Fruit fly (Drosophila melanogaster) whole organism, prepupa: Measurements from ENCODE around the gene Nt5b.

ENCODE experiments used
- Blimp-1 ChIP-seq: fragments of 200-800 bp; sonication (Bioruptor generic); optimal IDR thresholded peaks from 3 replicates; lab custom pipeline; 2017; ENCODE audit warnings: missing biosample characterization, missing genetic modification characterization, mild to moderate bottlenecking, moderate library complexity, missing genetic modification reagents
- CG10669 ChIP-seq: fragments of 200-800 bp; sonication (Bioruptor generic); optimal IDR thresholded peaks from 3 replicates; lab custom pipeline; 2018; ENCODE audit warnings: missing biosample characterization, mild to moderate bottlenecking, missing genetic modification characterization, moderate library complexity
- CG11294 ChIP-seq: fragments of 200-800 bp; sonication (Bioruptor generic); IDR thresholded peaks from 2 replicates; pipeline ENCODE4 v1.3.6; 2022; ENCODE audit warnings: missing biosample characterization, missing genetic modification characterization
- CG15336 ChIP-seq: fragments of 200-800 bp; sonication (Bioruptor generic); IDR thresholded peaks from 2 replicates; pipeline ENCODE4 v1.3.6; 2022; ENCODE audit warnings: missing biosample characterization, missing genetic modification characterization
- CG1621 ChIP-seq: fragments of 200-800 bp; sonication (Bioruptor generic); optimal IDR thresholded peaks from 3 replicates; lab custom pipeline; 2018; ENCODE audit warnings: missing biosample characterization, mild to moderate bottlenecking, missing genetic modification characterization
- CG16779 ChIP-seq: fragments of 200-800 bp; sonication (Bioruptor generic); optimal IDR thresholded peaks from 3 replicates; lab custom pipeline; 2017; ENCODE audit warnings: missing biosample characterization, mild to moderate bottlenecking, missing genetic modification characterization
- CG3032 ChIP-seq: fragments of 200-800 bp; optimal IDR thresholded peaks from 2 replicates; lab custom pipeline; 2019; ENCODE audit warnings: missing biosample characterization, mild to moderate bottlenecking, missing genetic modification characterization, moderate library complexity
- CG31627 ChIP-seq: fragments of 200-800 bp; sonication (Bioruptor generic); optimal IDR thresholded peaks from 3 replicates; lab custom pipeline; 2016; ENCODE audit warnings: missing biosample characterization, missing genetic modification characterization
- CG32006 ChIP-seq: fragments of 200-800 bp; sonication (Bioruptor generic); optimal IDR thresholded peaks from 3 replicates; lab custom pipeline; 2017; ENCODE audit warnings: missing biosample characterization, mild to moderate bottlenecking, missing genetic modification characterization
- CG34406 ChIP-seq: fragments of 200-800 bp; sonication (Bioruptor generic); optimal IDR thresholded peaks from 3 replicates; lab custom pipeline; 2016; ENCODE audit warnings: missing biosample characterization, missing genetic modification characterization
- CG3919 ChIP-seq: fragments of 200-800 bp; sonication (Bioruptor generic); optimal IDR thresholded peaks from 3 replicates; lab custom pipeline; 2016; ENCODE audit warnings: missing biosample characterization, missing genetic modification characterization
- CG4318 ChIP-seq: fragments of 200-800 bp; sonication (Bioruptor generic); optimal IDR thresholded peaks from 3 replicates; lab custom pipeline; 2017; ENCODE audit warnings: missing biosample characterization, mild to moderate bottlenecking, missing genetic modification characterization
- CG6163 ChIP-seq: fragments of 200-800 bp; sonication (Bioruptor generic); IDR thresholded peaks from 3 replicates; pipeline ENCODE4 v1.3.6; 2022; ENCODE audit warnings: missing biosample characterization, missing genetic modification characterization
- CG6276 ChIP-seq: fragments of 200-800 bp; sonication (Bioruptor generic); optimal IDR thresholded peaks from 2 replicates; lab custom pipeline; 2017; ENCODE audit warnings: missing biosample characterization, mild to moderate bottlenecking, missing genetic modification characterization
- CG6808 ChIP-seq: fragments of 200-800 bp; sonication (Bioruptor generic); optimal IDR thresholded peaks from 3 replicates; lab custom pipeline; 2017; ENCODE audit warnings: missing biosample characterization, missing genetic modification characterization, mild to moderate bottlenecking, moderate library complexity, missing genetic modification reagents
- CG6854 ChIP-seq: fragments of 200-800 bp; sonication (Bioruptor generic); optimal IDR thresholded peaks from 2 replicates; lab custom pipeline; 2017; ENCODE audit warnings: missing biosample characterization, mild to moderate bottlenecking, missing genetic modification characterization
- CG7368 ChIP-seq: fragments of 200-800 bp; sonication (Bioruptor generic); optimal IDR thresholded peaks from 3 replicates; lab custom pipeline; 2016; ENCODE audit warnings: missing biosample characterization, missing genetic modification characterization
- CG8119 ChIP-seq: fragments of 200-800 bp; sonication (Bioruptor generic); IDR thresholded peaks from 3 replicates; pipeline ENCODE4 v1.3.6; 2022; ENCODE audit warnings: missing biosample characterization, missing genetic modification characterization
- CG8632 ChIP-seq: fragments of 200-800 bp; sonication (Bioruptor generic); optimal IDR thresholded peaks from 3 replicates; lab custom pipeline; 2016; ENCODE audit warnings: missing biosample characterization, missing genetic modification characterization
- CG9139 ChIP-seq: fragments of 200-800 bp; sonication (Bioruptor generic); optimal IDR thresholded peaks from 3 replicates; lab custom pipeline; 2017; ENCODE audit warnings: missing biosample characterization, mild to moderate bottlenecking, missing genetic modification characterization
- Eip75B ChIP-seq: fragments of 200-800 bp; sonication (Bioruptor generic); optimal IDR thresholded peaks from 3 replicates; lab custom pipeline; 2016; ENCODE audit warnings: missing biosample characterization, missing genetic modification characterization
- Eip78C ChIP-seq: fragments of 200-800 bp; sonication (Bioruptor generic); peaks from one replicate; lab custom pipeline; 2016; ENCODE audit warnings: missing biosample characterization, missing genetic modification characterization
- Eip93F ChIP-seq: fragments of 200-800 bp; sonication (Bioruptor generic); optimal IDR thresholded peaks from 2 replicates; lab custom pipeline; 2016; ENCODE audit warnings: missing biosample characterization, mild to moderate bottlenecking, missing genetic modification characterization
- Ets96B ChIP-seq: fragments of 200-800 bp; optimal IDR thresholded peaks from 2 replicates; lab custom pipeline; 2019; ENCODE audit warnings: missing biosample characterization, mild to moderate bottlenecking, missing genetic modification characterization, moderate library complexity
- Hr39 ChIP-seq: fragments of 200-800 bp; sonication (Bioruptor generic); optimal IDR thresholded peaks from 2 replicates; lab custom pipeline; 2016; ENCODE audit warnings: missing biosample characterization, missing genetic modification characterization
- Hr4 ChIP-seq: fragments of 200-800 bp; sonication (Bioruptor generic); optimal IDR thresholded peaks from 3 replicates; lab custom pipeline; 2016; ENCODE audit warnings: missing biosample characterization, missing genetic modification characterization
- Lpt ChIP-seq: fragments of 200-800 bp; sonication (Bioruptor generic); optimal IDR thresholded peaks from 3 replicates; lab custom pipeline; 2016; ENCODE audit warnings: missing biosample characterization, missing genetic modification characterization
- Smox ChIP-seq: fragments of 200-800 bp; sonication (Bioruptor generic); optimal IDR thresholded peaks from 3 replicates; lab custom pipeline; 2016; ENCODE audit warnings: missing biosample characterization, missing genetic modification characterization
- Sox14 ChIP-seq: fragments of 200-800 bp; sonication (Bioruptor generic); optimal IDR thresholded peaks from 3 replicates; lab custom pipeline; 2016; ENCODE audit warnings: missing biosample characterization, missing genetic modification characterization
- achi ChIP-seq: fragments of 200-800 bp; sonication (Bioruptor generic); optimal IDR thresholded peaks from 3 replicates; lab custom pipeline; 2016; ENCODE audit warnings: missing biosample characterization, missing genetic modification characterization
- acj6 ChIP-seq: fragments of 200-800 bp; sonication (Bioruptor generic); optimal IDR thresholded peaks from 3 replicates; lab custom pipeline; 2016; ENCODE audit warnings: missing biosample characterization, missing genetic modification characterization
- cyc ChIP-seq: fragments of 200-800 bp; sonication (Bioruptor generic); optimal IDR thresholded peaks from 3 replicates; lab custom pipeline; 2016; ENCODE audit warnings: missing biosample characterization, missing genetic modification characterization
- dac ChIP-seq: fragments of 200-800 bp; sonication (Bioruptor generic); optimal IDR thresholded peaks from 2 replicates; lab custom pipeline; 2017; ENCODE audit warnings: missing biosample characterization, mild to moderate bottlenecking, missing genetic modification characterization
- dsx ChIP-seq: fragments of 200-800 bp; optimal IDR thresholded peaks from 3 replicates; lab custom pipeline; 2019; ENCODE audit warnings: missing biosample characterization, mild to moderate bottlenecking, missing genetic modification characterization, moderate library complexity; ENCODE audit not compliant: poor library complexity, severe bottlenecking
- eg ChIP-seq: fragments of 200-800 bp; sonication (Bioruptor generic); IDR thresholded peaks from 3 replicates; pipeline ENCODE4 v1.3.6; 2022; ENCODE audit warnings: missing biosample characterization, missing genetic modification characterization
- esn ChIP-seq: fragments of 200-800 bp; sonication (Bioruptor generic); optimal IDR thresholded peaks from 2 replicates; lab custom pipeline; 2016; ENCODE audit warnings: missing biosample characterization, mild to moderate bottlenecking, missing genetic modification characterization, moderate library complexity
- fd85E ChIP-seq: fragments of 200-800 bp; sonication (Bioruptor generic); optimal IDR thresholded peaks from 3 replicates; lab custom pipeline; 2016; ENCODE audit warnings: missing biosample characterization, missing genetic modification characterization
- fkh ChIP-seq: fragments of 200-800 bp; sonication (Bioruptor generic); optimal IDR thresholded peaks from 3 replicates; lab custom pipeline; 2017; ENCODE audit warnings: missing biosample characterization, mild to moderate bottlenecking, missing genetic modification characterization, moderate library complexity
- salr ChIP-seq, 2 experiments: fragments of 200-800 bp; sonication (Bioruptor generic); optimal IDR thresholded peaks; 3 replicates each; lab custom pipeline; 2016 to 2018; ENCODE audit warnings: missing biosample characterization in 2 of 2, missing genetic modification characterization in 2 of 2, mild to moderate bottlenecking in 1 of 2
- spab ChIP-seq: fragments of 200-800 bp; sonication (Bioruptor generic); optimal IDR thresholded peaks from 2 replicates; lab custom pipeline; 2017; ENCODE audit warnings: missing biosample characterization, mild to moderate bottlenecking, missing genetic modification characterization, missing genetic modification reagents
- ss ChIP-seq, 2 experiments: fragments of 200-800 bp; sonication (Bioruptor generic); optimal IDR thresholded peaks; 2 replicates in 1 of 2; 3 replicates in 1 of 2; lab custom pipeline; 2017 to 2018; ENCODE audit warnings: mild to moderate bottlenecking in 2 of 2, missing biosample characterization in 2 of 2, missing genetic modification characterization in 2 of 2, moderate library complexity in 1 of 2
- svp ChIP-seq: fragments of 200-800 bp; sonication (Bioruptor generic); peaks from one replicate; lab custom pipeline; 2016; ENCODE audit warnings: missing biosample characterization, missing genetic modification characterization
- topi ChIP-seq: fragments of 200-800 bp; sonication (Bioruptor generic); optimal IDR thresholded peaks from 3 replicates; lab custom pipeline; 2016; ENCODE audit warnings: missing biosample characterization, missing genetic modification characterization
- vri ChIP-seq: fragments of 200-800 bp; sonication (Bioruptor generic); optimal IDR thresholded peaks from 3 replicates; lab custom pipeline; 2016; ENCODE audit warnings: missing biosample characterization, mild to moderate bottlenecking, missing genetic modification characterization

The Nt5b gene

DNA sequence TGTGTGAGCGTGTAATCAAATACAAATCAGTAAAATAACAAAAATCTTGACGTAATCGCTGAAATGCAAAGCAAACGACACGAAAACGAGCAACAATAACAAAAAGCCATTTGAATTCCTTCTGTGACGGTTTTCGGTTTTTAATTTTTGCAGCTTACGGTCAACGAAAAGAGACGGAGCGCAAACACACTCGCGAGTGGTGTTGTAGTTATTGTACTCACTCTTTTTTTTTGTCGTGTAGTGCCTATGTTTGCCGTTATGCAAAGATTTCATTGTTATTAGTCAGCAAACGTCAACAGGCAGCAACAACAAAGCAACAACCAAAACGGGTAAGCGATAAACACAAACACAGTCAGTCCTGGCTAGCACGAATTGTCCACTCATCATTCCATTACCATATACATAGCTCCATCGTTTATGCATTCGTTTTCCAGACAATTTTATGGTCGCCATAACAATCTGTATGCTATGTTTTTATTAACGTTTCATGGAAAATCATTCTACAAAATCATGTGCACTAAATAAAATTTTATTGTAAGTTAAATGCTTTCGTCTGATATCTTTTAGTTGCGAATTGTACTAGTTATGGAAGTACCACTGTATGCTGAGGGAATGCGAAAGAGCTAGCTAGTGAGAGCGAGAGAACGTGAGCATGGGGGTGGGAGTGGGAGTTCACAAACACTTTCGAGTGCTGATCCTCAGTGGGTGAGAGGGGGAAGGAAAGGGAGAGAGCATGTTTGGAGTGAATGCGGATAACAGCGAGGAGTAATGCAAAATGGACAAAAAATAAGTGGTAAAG lies 42.9 kb downstream of the Nt5b start (continued):
- TF ChIP-seq CG34406: peak; percentile 18
- TF ChIP-seq CG32006 (GFP tag; lab: Kevin White, UChicago): peak; percentile 73
- peak; percentile 67 for TF ChIP-seq esn (GFP tag; lab: Kevin White, UChicago)
- peak; percentile 67 for TF ChIP-seq fkh (GFP tag; lab: Kevin White, UChicago)
- peak; percentile 67 for TF ChIP-seq cyc (GFP tag; lab: Kevin White, UChicago)
- TF ChIP-seq CG10669: peak; percentile 66
- TF ChIP-seq achi (GFP tag; lab: Kevin White, UChicago): peak; percentile 53
- TF ChIP-seq CG15336 (GFP tag; lab: Robert Waterston, UW): peak; percentile 90
- peak; percentile 75 for TF ChIP-seq CG31627
- TF ChIP-seq Eip78C: peak; percentile 93

DNA sequence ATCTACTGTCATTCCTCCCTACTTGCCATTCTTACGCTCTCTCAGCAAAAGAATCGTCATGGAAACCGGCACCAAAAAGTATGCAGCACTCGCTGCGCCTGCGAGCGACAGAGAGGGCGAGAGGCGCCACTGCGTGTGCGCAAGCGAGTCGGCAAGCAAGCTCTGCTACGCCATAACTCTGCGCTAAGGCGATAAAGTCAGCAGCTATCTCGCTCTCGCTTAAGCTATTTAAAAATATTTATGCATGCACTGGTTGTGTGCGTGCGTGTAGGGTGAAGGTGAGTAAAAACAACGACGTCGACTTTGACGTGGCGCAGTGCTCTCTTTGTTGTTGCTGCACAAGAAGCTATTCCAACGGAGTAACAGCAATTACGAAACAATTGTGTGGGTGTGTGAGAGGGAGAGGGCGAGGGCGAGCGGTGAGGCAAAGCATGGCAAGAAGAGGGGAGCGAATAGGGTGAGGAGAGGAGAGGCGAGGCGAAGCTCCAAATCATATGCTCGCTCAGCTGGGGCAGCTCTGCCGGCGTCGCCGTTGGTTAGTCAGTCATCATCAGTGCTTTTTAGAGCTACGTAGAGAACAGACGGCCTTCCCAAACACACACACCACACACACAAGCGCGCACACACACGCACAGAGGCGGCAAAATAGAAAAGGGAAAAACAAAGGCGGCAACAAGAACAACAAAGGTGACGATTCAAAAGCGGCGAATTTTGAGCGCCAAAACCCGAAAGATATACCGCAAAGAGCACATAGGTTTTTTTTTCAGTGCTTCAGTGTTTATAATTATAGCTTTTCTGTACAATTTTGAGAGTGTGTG lies 43.7 kb downstream of the Nt5b start, which contains the start of gene CrebB:
TSS of gene CrebB (plus strand) at position 325 of the 818 bp plus-strand sequence.
- peak; percentile 31 for TF ChIP-seq dac (GFP tag; lab: Kevin White, UChicago)
- peak; percentile 29 for TF ChIP-seq CG9139
- TF ChIP-seq Hr4 (GFP tag; lab: Kevin White, UChicago): no peak
- peak; percentile 97 for TF ChIP-seq vri
- peak; percentile 22 for TF ChIP-seq spab
- TF ChIP-seq CG16779 (tag; lab: Kevin White, UChicago): peak; percentile 46
- peak; percentile 7 for TF ChIP-seq Hr39 (GFP tag; lab: Kevin White, UChicago)
- TF ChIP-seq CG8119 (GFP tag; lab: Robert Waterston, UW): no peak; the same call in 2 of the 3 replicates
- TF ChIP-seq dsx: peak; percentile 41
- no peak for TF ChIP-seq CG3919 (GFP tag; lab: Kevin White, UChicago)
- no peak for TF ChIP-seq Blimp-1 (GFP tag; lab: Kevin White, UChicago)
- peak; percentile 15 for TF ChIP-seq CG6808 (GFP tag; lab: Kevin White, UChicago)
- peak; percentile 27; the same call in 1 of the 3 replicates for TF ChIP-seq CG6163
- TF ChIP-seq salr (GFP tag; optimal IDR thresholded peaks at IDR 0.05; lab: Kevin White, UChicago): peak in 1 of 2 experiments; percentile 53
- peak; percentile 5 for TF ChIP-seq CG31627
- no peak for TF ChIP-seq CG34406
- TF ChIP-seq eg (GFP tag; lab: Robert Waterston, UW): peak; percentile 50; the same call in 2 of the 3 replicates
- TF ChIP-seq fkh (GFP tag; lab: Kevin White, UChicago): peak; percentile 85
- TF ChIP-seq svp (GFP tag; lab: Kevin White, UChicago): peak; percentile 90
- peak; percentile 35 for TF ChIP-seq CG6854
- peak; percentile 1 for TF ChIP-seq Ets96B (tag; lab: Kevin White, UChicago)
- TF ChIP-seq Smox (GFP tag; lab: Kevin White, UChicago): no peak
- no peak for TF ChIP-seq CG6276 (GFP tag; lab: Kevin White, UChicago)
- peak; percentile 52 for TF ChIP-seq Sox14 (GFP tag; lab: Kevin White, UChicago)
- peak; percentile 22 for TF ChIP-seq CG3032 (tag; lab: Kevin White, UChicago)
- no peak for TF ChIP-seq fd85E (GFP tag; lab: Kevin White, UChicago)
- no peak for TF ChIP-seq CG11294 (GFP tag; lab: Robert Waterston, UW)
- peak; percentile 17 for TF ChIP-seq acj6 (GFP tag; lab: Kevin White, UChicago)
- TF ChIP-seq CG32006 (GFP tag; lab: Kevin White, UChicago): no peak
- no peak for TF ChIP-seq topi (GFP tag; lab: Kevin White, UChicago)
- no peak for TF ChIP-seq Eip93F (GFP tag; lab: Kevin White, UChicago)
- no peak for TF ChIP-seq CG7368 (GFP tag; lab: Kevin White, UChicago)
- TF ChIP-seq CG10669: peak; percentile 7
- TF ChIP-seq achi (GFP tag; lab: Kevin White, UChicago): peak; percentile 21
- TF ChIP-seq CG4318: no peak
- TF ChIP-seq ss (GFP tag; optimal IDR thresholded peaks at IDR 0.05; lab: Kevin White, UChicago): peak; percentile 55 to 68
- TF ChIP-seq CG15336 (GFP tag; lab: Robert Waterston, UW): peak; percentile 34
- peak; percentile 51 for TF ChIP-seq Lpt
- no peak for TF ChIP-seq CG8632
- peak; percentile 80 for TF ChIP-seq Eip78C
- peak; percentile 68 for TF ChIP-seq CG1621
- TF ChIP-seq Eip75B (GFP tag; lab: Kevin White, UChicago): peak; percentile 40
